Worm (Caenorhabditis elegans): Measurements from ENCODE around the gene imp-3.

imp-3 gene

ce11 chrIV:7790801-7791588 lies 1.6 kb upstream of the imp-3 start, which contains the start of gene rsp-6 (continued):
- peak in 1 of 2 experiments; percentile 60 for TF ChIP-seq let-607 (tag; optimal IDR thresholded peaks at IDR 0.05)
- peak; percentile 83 for TF ChIP-seq ceh-27 (GFP tag; optimal IDR thresholded peaks at IDR 0.05)
- peak; percentile 88 for TF ChIP-seq tlf-1 (GFP tag; optimal IDR thresholded peaks at IDR 0.05)
- TF ChIP-seq lin-40 (tag; optimal IDR thresholded peaks at IDR 0.05) = peak; percentile 63
- TF ChIP-seq B0019.2 (GFP tag; conservative IDR thresholded peaks at IDR 0.05) = peak; percentile 77
- peak; percentile 93 for TF ChIP-seq efl-1 (GFP tag; optimal IDR thresholded peaks at IDR 0.05)
- TF ChIP-seq hmg-20 (GFP tag; IDR thresholded peaks at IDR 0.05) = no peak
- no peak for TF ChIP-seq aptf-3 (GFP tag; IDR thresholded peaks at IDR 0.05)
- TF ChIP-seq cebp-1 (GFP tag; IDR thresholded peaks at IDR 0.05) = peak; percentile 76
- TF ChIP-seq cebp-1 (tag; optimal IDR thresholded peaks at IDR 0.05) = peak; percentile 84
- peak; percentile 19 for TF ChIP-seq nhr-90 (tag; optimal IDR thresholded peaks at IDR 0.05)
- TF ChIP-seq let-526 (GFP tag; IDR thresholded peaks at IDR 0.05) = 0 out of 2 replicates have a peak, but pooled peaks have one; percentile 70
- TF ChIP-seq madf-8 (GFP tag; conservative IDR thresholded peaks at IDR 0.05) = peak; percentile 81
- peak; percentile 95 for TF ChIP-seq madf-6 (GFP tag; IDR thresholded peaks at IDR 0.05)
- peak; percentile 43 for TF ChIP-seq him-1 (tag; optimal IDR thresholded peaks at IDR 0.05)
- peak; percentile 58 for TF ChIP-seq tbp1 (GFP tag; optimal IDR thresholded peaks at IDR 0.05)
- TF ChIP-seq ceh-100 (GFP tag; IDR thresholded peaks at IDR 0.05) = peak; percentile 61
- peak; percentile 66 for TF ChIP-seq unc-130 (GFP tag; optimal IDR thresholded peaks at IDR 0.05)
- TF ChIP-seq F33H1.4 (GFP tag; IDR thresholded peaks at IDR 0.05) = peak; percentile 94
- no peak for TF ChIP-seq zfh-2 (GFP tag; conservative IDR thresholded peaks at IDR 0.05)
- TF ChIP-seq ceh-40 (GFP tag; IDR thresholded peaks at IDR 0.05) = no peak
- peak; percentile 99 for TF ChIP-seq madf-3 (GFP tag; IDR thresholded peaks at IDR 0.05)
- TF ChIP-seq Y67H2A.10 (GFP tag; conservative IDR thresholded peaks at IDR 0.05) = peak; percentile 18; the same call in 1 of the 2 replicates
- TF ChIP-seq Y53G8AR.9 (GFP tag; conservative IDR thresholded peaks at IDR 0.05) = peak; percentile 89
- TF ChIP-seq F49E8.2 (tag; optimal IDR thresholded peaks at IDR 0.05; ENCODE audit: insufficient read depth) = peak; percentile 83
- TF ChIP-seq egl-44 (GFP tag; IDR thresholded peaks at IDR 0.05) = no peak
- no peak for TF ChIP-seq B0261.1 (tag; optimal IDR thresholded peaks at IDR 0.05)
- peak; percentile 14 to 92 (median 56) for TF ChIP-seq lin-35 (GFP tag; optimal IDR thresholded peaks at IDR 0.05)
- peak; percentile 96 for TF ChIP-seq lsl-1 (GFP tag; optimal IDR thresholded peaks at IDR 0.05)
- TF ChIP-seq fkh-3 (tag; optimal IDR thresholded peaks at IDR 0.05) = no peak
- TF ChIP-seq ztf-6 (GFP tag; IDR thresholded peaks at IDR 0.05) = no peak
- TF ChIP-seq cebp-2 (GFP tag; IDR thresholded peaks at IDR 0.05) = no peak
- peak; percentile 58; the same call in 1 of the 2 replicates for TF ChIP-seq hmg-1.2 (GFP tag; IDR thresholded peaks at IDR 0.05)
- TF ChIP-seq nhr-179 (tag; optimal IDR thresholded peaks at IDR 0.05) = no peak
- TF ChIP-seq ZK185.1 (tag; optimal IDR thresholded peaks at IDR 0.05; ENCODE audit: poor library complexity, severe bottlenecking) = peak; percentile 82
- peak; percentile 29; the same call in 1 of the 2 replicates for TF ChIP-seq aptf-2 (GFP tag; conservative IDR thresholded peaks at IDR 0.05)
- TF ChIP-seq lsy-27 (tag; optimal IDR thresholded peaks at IDR 0.05; ENCODE audit: borderline replicate concordance, insufficient read depth) = no peak
- TF ChIP-seq somi-1 (GFP tag; optimal IDR thresholded peaks at IDR 0.05) = no peak
- peak; percentile 90 for TF ChIP-seq ceh-91 (GFP tag; IDR thresholded peaks at IDR 0.05)
- TF ChIP-seq nfya-1 (tag; optimal IDR thresholded peaks at IDR 0.05; ENCODE audit: borderline replicate concordance, insufficient read depth) = no peak
- no peak for TF ChIP-seq Y56A3A.18 (GFP tag; IDR thresholded peaks at IDR 0.05)
- peak; percentile 78 for TF ChIP-seq xnd-1 (tag; optimal IDR thresholded peaks at IDR 0.05)
- TF ChIP-seq attf-5 (GFP tag; optimal IDR thresholded peaks at IDR 0.05) = peak; percentile 59
